Worm (Caenorhabditis elegans) whole organism, late embryonic: ENCODE results near the gene srxa-11.

Experiments
- C08G9.2 ChIP-seq: sonication (generic microtip); optimal IDR thresholded peaks from 2 replicates; lab custom pipeline; 2016; ENCODE audit warnings: mild to moderate bottlenecking, missing genetic modification characterization, moderate library complexity, missing compliant biosample characterization
- T23F11.4 ChIP-seq: fragments of 200-800 bp; sonication (Bioruptor generic); optimal IDR thresholded peaks from 2 replicates; lab custom pipeline; 2018; ENCODE audit warnings: mild to moderate bottlenecking, missing genetic modification characterization, missing compliant biosample characterization
- Y22D7AL.16 ChIP-seq: sonication (generic microtip); optimal IDR thresholded peaks from 2 replicates; lab custom pipeline; 2016; ENCODE audit warnings: missing genetic modification characterization, missing compliant biosample characterization
- ahr-1 ChIP-seq: sonication (generic microtip); optimal IDR thresholded peaks from 2 replicates; lab custom pipeline; 2016; ENCODE audit warnings: missing genetic modification characterization, missing compliant biosample characterization
- ama-1 ChIP-seq: fragments of 150-350 bp; optimal IDR thresholded peaks from 2 replicates; lab custom pipeline; 2014
- ceh-18 ChIP-seq: sonication (generic microtip); optimal IDR thresholded peaks from 2 replicates; lab custom pipeline; 2016; ENCODE audit warnings: missing genetic modification characterization, missing compliant biosample characterization
- ceh-19 ChIP-seq: fragments of 200-800 bp; sonication (Bioruptor generic); optimal IDR thresholded peaks from 2 replicates; lab custom pipeline; 2018; ENCODE audit warnings: mild to moderate bottlenecking, missing genetic modification characterization, missing compliant biosample characterization
- ceh-22 ChIP-seq: sonication (generic microtip); optimal IDR thresholded peaks from 2 replicates; lab custom pipeline; 2017; ENCODE audit warnings: missing biosample characterization, missing genetic modification characterization
- ceh-24 ChIP-seq: sonication (generic microtip); optimal IDR thresholded peaks from 2 replicates; lab custom pipeline; 2016; ENCODE audit warnings: mild to moderate bottlenecking, missing genetic modification characterization, missing compliant biosample characterization
- ceh-34 ChIP-seq: sonication (generic microtip); optimal IDR thresholded peaks from 2 replicates; lab custom pipeline; 2016; ENCODE audit warnings: mild to moderate bottlenecking, missing genetic modification characterization, missing compliant biosample characterization
- ceh-9 ChIP-seq: sonication (generic microtip); optimal IDR thresholded peaks from 2 replicates; lab custom pipeline; 2016; ENCODE audit warnings: mild to moderate bottlenecking, missing genetic modification characterization, inconsistent platforms, missing compliant biosample characterization
- che-1 ChIP-seq: sonication (generic microtip); optimal IDR thresholded peaks from 2 replicates; lab custom pipeline; 2016; ENCODE audit warnings: mild to moderate bottlenecking, missing genetic modification characterization, missing compliant biosample characterization
- dmd-4 ChIP-seq: sonication (generic microtip); optimal IDR thresholded peaks from 2 replicates; lab custom pipeline; 2016; ENCODE audit warnings: borderline replicate concordance, missing genetic modification characterization, missing compliant biosample characterization
- dve-1 ChIP-seq: sonication (generic microtip); optimal IDR thresholded peaks from 2 replicates; lab custom pipeline; 2017; ENCODE audit warnings: antibody characterized with exemption, mild to moderate bottlenecking, missing genetic modification characterization, missing compliant biosample characterization
- elt-4 ChIP-seq: sonication (generic microtip); optimal IDR thresholded peaks from 2 replicates; lab custom pipeline; 2016; ENCODE audit warnings: missing genetic modification characterization, missing compliant biosample characterization
- eyg-1 ChIP-seq: sonication (generic microtip); optimal IDR thresholded peaks from 2 replicates; lab custom pipeline; 2016; ENCODE audit warnings: missing genotype, missing genetic modification characterization, missing compliant biosample characterization
- fax-1 ChIP-seq: sonication (generic microtip); optimal IDR thresholded peaks from 2 replicates; lab custom pipeline; 2016; ENCODE audit warnings: missing genotype, missing genetic modification characterization, missing compliant biosample characterization
- fkh-10 ChIP-seq: fragments of 150-350 bp; optimal IDR thresholded peaks from 2 replicates; lab custom pipeline; 2014; ENCODE audit warnings: missing biosample characterization, missing genetic modification reagents, missing genetic modification characterization
- fkh-6 ChIP-seq: sonication (generic microtip); optimal IDR thresholded peaks from 2 replicates; lab custom pipeline; 2016; ENCODE audit warnings: missing genetic modification characterization, missing compliant biosample characterization
- hlh-13 ChIP-seq: fragments of 200-800 bp; sonication (Bioruptor generic); optimal IDR thresholded peaks from 2 replicates; lab custom pipeline; 2018; ENCODE audit warnings: mild to moderate bottlenecking, missing genetic modification characterization, missing compliant biosample characterization
- hlh-15 ChIP-seq: sonication (generic microtip); optimal IDR thresholded peaks from 2 replicates; lab custom pipeline; 2016; ENCODE audit warnings: missing genetic modification characterization, missing compliant biosample characterization
- hlh-30 ChIP-seq: sonication (generic microtip); optimal IDR thresholded peaks from 2 replicates; lab custom pipeline; 2017; ENCODE audit warnings: antibody characterized with exemption, missing genetic modification characterization, missing compliant biosample characterization; ENCODE audit not compliant: insufficient read depth
- hlh-6 ChIP-seq: sonication (generic microtip); optimal IDR thresholded peaks from 2 replicates; lab custom pipeline; 2016; ENCODE audit warnings: missing genotype, missing genetic modification characterization, missing compliant biosample characterization
- hlh-8 ChIP-seq: sonication (generic microtip); optimal IDR thresholded peaks from 2 replicates; lab custom pipeline; 2016; ENCODE audit warnings: missing genotype, missing genetic modification characterization, missing compliant biosample characterization
- lim-6 ChIP-seq: sonication (generic microtip); optimal IDR thresholded peaks from 2 replicates; lab custom pipeline; 2016; ENCODE audit warnings: missing genetic modification characterization, missing compliant biosample characterization
- lin-11 ChIP-seq: fragments of 200-800 bp; sonication (Bioruptor generic); optimal IDR thresholded peaks from 2 replicates; lab custom pipeline; 2018; ENCODE audit warnings: mild to moderate bottlenecking, missing genetic modification characterization, missing compliant biosample characterization
- nfya-1 ChIP-seq: sonication (generic microtip); optimal IDR thresholded peaks from 2 replicates; lab custom pipeline; 2017; ENCODE audit warnings: missing genetic modification characterization, mild to moderate bottlenecking, missing compliant biosample characterization, antibody characterized with exemption, moderate library complexity
- nhr-11 ChIP-seq: fragments of 150-350 bp; optimal IDR thresholded peaks from 2 replicates; lab custom pipeline; 2014; ENCODE audit warnings: missing biosample characterization, missing genetic modification characterization
- nhr-232 ChIP-seq: sonication (generic microtip); optimal IDR thresholded peaks from 2 replicates; lab custom pipeline; 2016; ENCODE audit warnings: missing genetic modification characterization, missing compliant biosample characterization
- pag-3 ChIP-seq: sonication (generic microtip); optimal IDR thresholded peaks from 2 replicates; lab custom pipeline; 2016; ENCODE audit warnings: missing compliant biosample characterization, missing genetic modification characterization, borderline replicate concordance
- pat-9 ChIP-seq: fragments of 200-800 bp; sonication (Bioruptor generic); optimal IDR thresholded peaks from 2 replicates; lab custom pipeline; 2018; ENCODE audit warnings: mild to moderate bottlenecking, missing genetic modification characterization, moderate library complexity, missing compliant biosample characterization
- pha-2 ChIP-seq: sonication (generic microtip); optimal IDR thresholded peaks from 2 replicates; lab custom pipeline; 2017; ENCODE audit warnings: mild to moderate bottlenecking, missing genetic modification characterization, missing compliant biosample characterization
- pqm-1 ChIP-seq: sonication (generic microtip); optimal IDR thresholded peaks from 2 replicates; lab custom pipeline; 2016; ENCODE audit warnings: missing genetic modification characterization, missing compliant biosample characterization
- pros-1 ChIP-seq: fragments of 150-350 bp; optimal IDR thresholded peaks from 2 replicates; lab custom pipeline; 2014; ENCODE audit warnings: missing biosample characterization, missing genetic modification reagents, missing genetic modification characterization
- sdc-2 ChIP-seq: sonication (generic microtip); optimal IDR thresholded peaks from 2 replicates; lab custom pipeline; 2016; ENCODE audit warnings: missing genotype, missing genetic modification characterization, missing compliant biosample characterization
- tbx-7 ChIP-seq: sonication (generic microtip); optimal IDR thresholded peaks from 2 replicates; lab custom pipeline; 2016; ENCODE audit warnings: missing genotype, missing genetic modification characterization, missing compliant biosample characterization
- ttx-3 ChIP-seq: sonication (generic microtip); optimal IDR thresholded peaks from 2 replicates; lab custom pipeline; 2016; ENCODE audit warnings: missing genetic modification reagents, missing genetic modification characterization, missing compliant biosample characterization
- unc-42 ChIP-seq: sonication (generic microtip); optimal IDR thresholded peaks from 2 replicates; lab custom pipeline; 2016; ENCODE audit warnings: missing genotype, missing genetic modification characterization, missing compliant biosample characterization
- unc-86 ChIP-seq: sonication (generic microtip); optimal IDR thresholded peaks from 2 replicates; lab custom pipeline; 2016; ENCODE audit warnings: missing genetic modification characterization, missing compliant biosample characterization

srxa-11 gene

ce11 chrV:13923851-13924250, at the start of gene srxa-11:
Gene srxa-11, plus strand, starts transcription at chrV:13924151.
- TF ChIP-seq tbx-7 (tag; lab: Kevin White, UChicago) = no peak
- TF ChIP-seq pros-1 (tag; lab: Kevin White, UChicago) = no peak
- TF ChIP-seq pha-2 (tag; lab: Kevin White, UChicago) = no peak
- no peak for TF ChIP-seq pag-3 (tag; lab: Kevin White, UChicago)
- no peak for TF ChIP-seq unc-42 (tag; lab: Kevin White, UChicago)
- TF ChIP-seq hlh-13 (GFP tag; lab: Kevin White, UChicago) = no peak
- TF ChIP-seq ama-1 (lab: Kevin White, UChicago) = no peak
- TF ChIP-seq fax-1 = no peak
- TF ChIP-seq hlh-8 = no peak
- no peak for TF ChIP-seq lin-11
- TF ChIP-seq eyg-1 (tag; lab: Kevin White, UChicago) = no peak
- no peak for TF ChIP-seq C08G9.2
- TF ChIP-seq T23F11.4 (GFP tag; lab: Kevin White, UChicago) = no peak
- no peak for TF ChIP-seq Y22D7AL.16 (tag; lab: Kevin White, UChicago)
- TF ChIP-seq sdc-2 = no peak
- no peak for TF ChIP-seq ahr-1 (tag; lab: Kevin White, UChicago)
- no peak for TF ChIP-seq che-1
- no peak for TF ChIP-seq unc-86 (tag; lab: Kevin White, UChicago)

ce11 chrV:13876529-13876928, 47.4 kb upstream of the srxa-11 start, which contains the start of gene T22G5.1:
Gene T22G5.1, plus strand, starts transcription at chrV:13876829.
- TF ChIP-seq hlh-30 (tag; lab: Kevin White, UChicago) (no peak), ceh-19 (GFP tag; lab: Kevin White, UChicago) (no peak)
- TF ChIP-seq, all 69 proteins: peak for 0

- no peak for TF ChIP-seq eyg-1 (tag; lab: Kevin White, UChicago)
- TF ChIP-seq Y22D7AL.16 (tag; lab: Kevin White, UChicago) = no peak
- no peak for TF ChIP-seq hlh-15 (tag; lab: Kevin White, UChicago)
- no peak for TF ChIP-seq pqm-1
- TF ChIP-seq ceh-9 (tag; lab: Kevin White, UChicago) = no peak
- TF ChIP-seq ceh-22 (tag; lab: Kevin White, UChicago) = no peak
- TF ChIP-seq fkh-6 (tag; lab: Kevin White, UChicago) = no peak
- TF ChIP-seq ttx-3 (tag; lab: Kevin White, UChicago) = no peak
- no peak for TF ChIP-seq elt-4
- no peak for TF ChIP-seq fkh-10 (GFP tag; lab: Kevin White, UChicago)
- no peak for TF ChIP-seq nfya-1 (tag; lab: Kevin White, UChicago)
- TF ChIP-seq sdc-2 = no peak
- no peak for TF ChIP-seq hlh-8
- TF ChIP-seq hlh-13 (GFP tag; lab: Kevin White, UChicago) = no peak
- TF ChIP-seq ceh-24 (tag; lab: Kevin White, UChicago) = no peak
- TF ChIP-seq dve-1 (tag; lab: Kevin White, UChicago) = no peak
- no peak for TF ChIP-seq nhr-232 (tag; lab: Kevin White, UChicago)
Observed at ce11 chrV:13878226-13878625, 45.7 kb upstream of the srxa-11 start.

ce11 chrV:13879241-13879640, 44.7 kb upstream of the srxa-11 start, which contains the start of gene lbp-7:
Gene lbp-7, plus strand, starts transcription at chrV:13879552.
- TF ChIP-seq nhr-232 (tag; lab: Kevin White, UChicago) (no peak), hlh-15 (tag; lab: Kevin White, UChicago) (no peak), nhr-11 (tag; lab: Kevin White, UChicago) (no peak), T23F11.4 (GFP tag; lab: Kevin White, UChicago) (no peak), ceh-9 (tag; lab: Kevin White, UChicago) (no peak), ceh-18 (tag; lab: Kevin White, UChicago) (no peak), fkh-6 (tag; lab: Kevin White, UChicago) (no peak), dmd-4 (no peak), ceh-34 (no peak), lim-6 (tag; lab: Kevin White, UChicago) (no peak), elt-4 (no peak), hlh-6 (tag; lab: Kevin White, UChicago) (no peak), pat-9 (tag; lab: Kevin White, UChicago) (no peak)
